Worm (Caenorhabditis elegans): Measurements from ENCODE around the gene Y54G9A.5.

Gene Y54G9A.5

ce11 chrII:13717393-13718367, 5.1 kb upstream of the Y54G9A.5 start:
- no peak for TF ChIP-seq lin-39 (tag; optimal IDR thresholded peaks at IDR 0.05)
- TF ChIP-seq nhr-25 (tag; optimal IDR thresholded peaks at IDR 0.05; ENCODE audit: borderline replicate concordance, insufficient read depth), result no peak
- TF ChIP-seq hlh-11 (tag; optimal IDR thresholded peaks at IDR 0.05), result no peak
- no peak; the same call in 1 of the 2 replicates for TF ChIP-seq lin-38 (GFP tag; IDR thresholded peaks at IDR 0.05)
- TF ChIP-seq ZK337.2 (GFP tag; IDR thresholded peaks at IDR 0.05), result no peak
- no peak for TF ChIP-seq arid-1 (GFP tag; conservative IDR thresholded peaks at IDR 0.05)
- TF ChIP-seq vab-7 (GFP tag; IDR thresholded peaks at IDR 0.05), result no peak
- TF ChIP-seq T26A8.4 (GFP tag; IDR thresholded peaks at IDR 0.05), result no peak
- TF ChIP-seq egl-27 (tag; optimal IDR thresholded peaks at IDR 0.05), result no peak
- 0 out of 2 replicates have a peak, but pooled peaks have one; percentile 52 for TF ChIP-seq snpc-1.2 (GFP tag; IDR thresholded peaks at IDR 0.05)
- TF ChIP-seq Y48G9A.11 (GFP tag; IDR thresholded peaks at IDR 0.05), result 0 out of 2 replicates have a peak, but pooled peaks have one; percentile 26
- no peak for TF ChIP-seq zfp-3 (GFP tag; conservative IDR thresholded peaks at IDR 0.05)
- TF ChIP-seq nhr-41 (GFP tag; IDR thresholded peaks at IDR 0.05), result no peak
- TF ChIP-seq dmd-6 (GFP tag; IDR thresholded peaks at IDR 0.05), result peak; percentile 13; the same call in 1 of the 2 replicates
- peak; percentile 58; the same call in 1 of the 2 replicates for TF ChIP-seq egl-43 (GFP tag; IDR thresholded peaks at IDR 0.05)
- TF ChIP-seq F49E8.2 (tag; optimal IDR thresholded peaks at IDR 0.05; ENCODE audit: borderline replicate concordance), result peak; percentile 73
- TF ChIP-seq F26F4.8 (GFP tag; conservative IDR thresholded peaks at IDR 0.05), result no peak
- TF ChIP-seq zag-1 (tag; optimal IDR thresholded peaks at IDR 0.05), result no peak
- no peak for TF ChIP-seq R02D3.7 (tag; optimal IDR thresholded peaks at IDR 0.05)
- TF ChIP-seq ceh-28 (tag; optimal IDR thresholded peaks at IDR 0.05), result peak; percentile 98
- TF ChIP-seq zfp-2 (tag; optimal IDR thresholded peaks at IDR 0.05), result no peak
- no peak for TF ChIP-seq lim-7 (GFP tag; IDR thresholded peaks at IDR 0.05)
- TF ChIP-seq Y105C5A.15 (GFP tag; IDR thresholded peaks at IDR 0.05), result no peak
- no peak for TF ChIP-seq nhr-28 (tag; optimal IDR thresholded peaks at IDR 0.05)
- TF ChIP-seq dve-1 (tag; optimal IDR thresholded peaks at IDR 0.05; ENCODE audit: insufficient read depth), result no peak
- no peak for TF ChIP-seq ces-1 (GFP tag; optimal IDR thresholded peaks at IDR 0.05)
- TF ChIP-seq F44E2.7 (GFP tag; IDR thresholded peaks at IDR 0.05), result no peak
- TF ChIP-seq unc-39 (tag; optimal IDR thresholded peaks at IDR 0.05), result no peak
- TF ChIP-seq gei-8 (GFP tag; optimal IDR thresholded peaks at IDR 0.05), result no peak

ce11 chrII:13720650-13721049, 2.2 kb upstream of the Y54G9A.5 start:
- TF ChIP-seq unc-62 (GFP tag; optimal IDR thresholded peaks at IDR 0.05 in 1 of 2) (peak in 1 of 2 experiments; percentile 83), unc-62 (tag; optimal IDR thresholded peaks at IDR 0.05) (no peak), ZK546.5 (tag; optimal IDR thresholded peaks at IDR 0.05) (no peak), set-16 (GFP tag; IDR thresholded peaks at IDR 0.05) (no peak), Y48G9A.11 (GFP tag; IDR thresholded peaks at IDR 0.05) (no peak), nhr-42 (GFP tag; IDR thresholded peaks at IDR 0.05) (peak; percentile 56; the same call in 1 of the 2 replicates)

- TF ChIP-seq zfp-2 (tag; optimal IDR thresholded peaks at IDR 0.05) (no peak), zip-11 (GFP tag; IDR thresholded peaks at IDR 0.05) (no peak), php-3 (GFP tag; IDR thresholded peaks at IDR 0.05) (no peak), Y5F2A.4 (GFP tag; optimal IDR thresholded peaks at IDR 0.05) (no peak), dmd-6 (GFP tag; IDR thresholded peaks at IDR 0.05) (no peak), unc-130 (GFP tag; optimal IDR thresholded peaks at IDR 0.05) (no peak), lin-38 (GFP tag; IDR thresholded peaks at IDR 0.05) (no peak)
Measured at ce11 chrII:13721218-13721617, 1.6 kb upstream of the Y54G9A.5 start, which contains the start of gene sre-46. Gene sre-46 (minus strand): TSS chrII:13721318.
